Worm (Caenorhabditis elegans) whole organism, L4 larva: ENCODE data around the gene C18D11.10.

ENCODE experiments used
- lin-13 ChIP-seq: fragments of 150-350 bp; optimal IDR thresholded peaks from 2 replicates; lab custom pipeline; 2014; ENCODE audit warnings: missing biosample characterization, missing genetic modification reagents, missing genetic modification characterization
- nhr-11 ChIP-seq: fragments of 150-350 bp; optimal IDR thresholded peaks from 2 replicates; lab custom pipeline; 2014; ENCODE audit warnings: missing biosample characterization, missing genetic modification characterization
- unc-62 ChIP-seq, 3 experiments: fragments of 150-350 bp in 1 of 3; sonication (generic microtip); optimal IDR thresholded peaks in 2 of 3; peaks in 1 of 3; 1 replicate in 1 of 3; 2 replicates in 2 of 3; lab custom pipeline; 2014 to 2017; ENCODE audit warnings: missing biosample characterization in 3 of 3, missing genetic modification characterization in 3 of 3, missing genetic modification reagents in 3 of 3, missing genotype in 1 of 3

DNA sequence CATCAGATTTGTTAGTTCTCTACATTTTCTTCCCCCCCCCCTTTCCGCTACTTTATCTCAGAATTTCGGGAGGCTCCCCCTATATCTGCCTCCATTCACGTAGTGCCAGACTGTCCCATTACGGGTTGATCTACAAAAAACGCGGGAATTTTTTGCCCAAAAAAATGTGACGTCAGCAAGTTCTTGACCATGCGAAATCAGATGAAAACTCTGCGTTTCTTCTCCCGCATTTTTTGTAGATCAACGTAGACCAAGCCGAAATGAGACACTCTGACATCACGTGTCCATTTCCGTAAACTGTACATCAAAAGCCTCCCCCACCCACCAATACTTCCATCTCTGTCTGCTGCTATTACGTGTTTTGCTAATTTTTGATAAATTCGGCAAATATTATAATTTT lies 17.1 kb downstream of the C18D11.10 start:
- TF ChIP-seq unc-62 (GFP tag; optimal IDR thresholded peaks at IDR 0.05 in 1 of 2; lab: Kevin White, UChicago), result no peak
- no peak for TF ChIP-seq unc-62 (tag; optimal IDR thresholded peaks at IDR 0.05; lab: Kevin White, UChicago)
- no peak for TF ChIP-seq nhr-11 (tag; lab: Kevin White, UChicago)
- TF ChIP-seq lin-13 (GFP tag; lab: Kevin White, UChicago), result no peak
